Worm (Caenorhabditis elegans): Measurements from ENCODE around the gene tra-2.
A peak's percentile ranks its signal among the peaks of the same experiment; 100 is the strongest.

The tra-2 gene

DNA sequence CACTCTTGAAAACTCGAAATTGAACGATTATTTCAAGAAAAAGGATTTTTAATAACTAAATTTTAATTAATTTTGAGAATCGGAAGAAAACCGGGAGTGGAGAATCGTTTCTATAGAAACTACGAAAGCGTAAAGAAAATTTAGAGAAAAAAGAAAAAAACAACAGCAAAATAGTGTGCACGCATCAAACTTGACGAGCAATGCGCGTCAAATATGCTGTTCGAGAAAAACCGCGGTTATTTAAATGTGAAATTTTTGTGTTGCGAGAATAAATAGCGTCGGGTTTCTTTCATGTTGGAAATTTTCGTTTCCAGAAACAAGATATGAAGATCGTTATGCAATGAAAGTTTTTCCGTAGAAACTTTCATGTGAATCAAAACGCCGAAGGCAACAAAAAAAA lies 8.5 kb upstream of the tra-2 start (continued):
- TF ChIP-seq T20F7.1 (GFP tag; optimal IDR thresholded peaks at IDR 0.05) (peak; percentile 65), php-3 (GFP tag; IDR thresholded peaks at IDR 0.05) (no peak), dmd-9 (GFP tag; IDR thresholded peaks at IDR 0.05) (no peak), hmg-1.1 (GFP tag; IDR thresholded peaks at IDR 0.05) (peak; percentile 43; the same call in 1 of the 2 replicates), lin-1 (GFP tag; IDR thresholded peaks at IDR 0.05) (no peak), lsy-2 (tag; optimal IDR thresholded peaks at IDR 0.05) (peak in 1 of 2 experiments; percentile 76), lin-13 (GFP tag; optimal IDR thresholded peaks at IDR 0.05) (no peak)

DNA sequence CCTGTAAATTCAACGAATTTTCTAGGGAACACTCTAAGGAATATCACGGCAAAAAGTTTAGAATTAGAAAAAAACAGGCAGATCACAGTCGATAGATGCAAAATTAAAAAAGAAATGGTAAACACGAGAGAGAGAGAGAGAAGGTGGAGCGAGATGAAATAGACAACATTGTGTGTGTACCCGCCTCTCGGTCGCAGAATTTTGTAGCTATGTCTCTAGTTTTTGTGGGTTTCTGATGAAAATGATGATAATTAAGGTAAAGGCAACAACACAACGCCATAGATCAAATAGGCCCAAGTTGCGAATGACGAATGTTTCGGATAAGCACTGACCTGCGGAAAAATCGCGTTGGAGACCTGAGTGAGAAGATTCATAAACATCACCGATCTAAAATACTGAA lies 8.0 kb upstream of the tra-2 start, which contains the start of gene sod-1:
TSS of gene sod-1 (minus strand) at position 387 of the 400 bp plus-strand sequence.
- TF ChIP-seq sdz-12 (GFP tag; optimal IDR thresholded peaks at IDR 0.05) (no peak), T20F7.1 (GFP tag; optimal IDR thresholded peaks at IDR 0.05) (no peak), mes-2 (tag; optimal IDR thresholded peaks at IDR 0.05; ENCODE audit: poor library complexity, severe bottlenecking) (peak; percentile 2), unc-39 (tag; optimal IDR thresholded peaks at IDR 0.05) (no peak), mdl-1 (tag; optimal IDR thresholded peaks at IDR 0.05) (no peak), ceh-32 (tag; optimal IDR thresholded peaks at IDR 0.05; ENCODE audit: poor library complexity) (no peak), lir-3 (tag; optimal IDR thresholded peaks at IDR 0.05) (no peak), snpc-4 (tag; optimal IDR thresholded peaks at IDR 0.05) (no peak), lin-15B (tag; optimal IDR thresholded peaks at IDR 0.05) (no peak), vab-7 (GFP tag; IDR thresholded peaks at IDR 0.05) (no peak), gei-8 (GFP tag; optimal IDR thresholded peaks at IDR 0.05) (no peak), tag-97 (GFP tag; IDR thresholded peaks at IDR 0.05) (no peak), ctbp-1 (GFP tag; IDR thresholded peaks at IDR 0.05) (no peak), daf-16 (GFP tag; optimal IDR thresholded peaks at IDR 0.05) (no peak), daf-16 (tag; optimal IDR thresholded peaks at IDR 0.05) (peak; percentile 88), ceh-62 (tag; optimal IDR thresholded peaks at IDR 0.05) (no peak), fos-1 (tag; optimal IDR thresholded peaks at IDR 0.05) (no peak), ztf-7 (tag; optimal IDR thresholded peaks at IDR 0.05) (no peak), nhr-237 (tag; optimal IDR thresholded peaks at IDR 0.05) (no peak), ceh-82 (tag; optimal IDR thresholded peaks at IDR 0.05) (no peak), aly-2 (tag; optimal IDR thresholded peaks at IDR 0.05) (no peak), daf-8 (GFP tag; IDR thresholded peaks at IDR 0.05) (no peak), lin-13 (GFP tag; optimal IDR thresholded peaks at IDR 0.05) (no peak), nhr-76 (tag; optimal IDR thresholded peaks at IDR 0.05) (no peak), zip-11 (GFP tag; IDR thresholded peaks at IDR 0.05) (no peak), lim-7 (GFP tag; IDR thresholded peaks at IDR 0.05) (no peak), spr-3 (GFP tag; optimal IDR thresholded peaks at IDR 0.05) (no peak), jun-1 (tag; optimal IDR thresholded peaks at IDR 0.05) (no peak), nhr-6 (tag; optimal IDR thresholded peaks at IDR 0.05) (no peak), hlh-11 (tag; optimal IDR thresholded peaks at IDR 0.05) (peak; percentile 20), lin-39 (tag; optimal IDR thresholded peaks at IDR 0.05) (no peak), ama-1 (optimal IDR thresholded peaks at IDR 0.05) (peak; percentile 2), F37D6.2 (tag; optimal IDR thresholded peaks at IDR 0.05) (no peak), unc-62 (GFP tag; optimal IDR thresholded peaks at IDR 0.05 in 1 of 2) (peak in 1 of 2 experiments; percentile 13), unc-62 (tag; optimal IDR thresholded peaks at IDR 0.05) (no peak), nhr-41 (GFP tag; IDR thresholded peaks at IDR 0.05) (no peak), nhr-28 (tag; optimal IDR thresholded peaks at IDR 0.05) (peak; percentile 97), dmd-9 (GFP tag; IDR thresholded peaks at IDR 0.05) (no peak), R02D3.7 (tag; optimal IDR thresholded peaks at IDR 0.05) (no peak), nhr-48 (tag; optimal IDR thresholded peaks at IDR 0.05) (no peak), ztf-11 (tag; optimal IDR thresholded peaks at IDR 0.05) (no peak)
